Worm (Caenorhabditis elegans) whole organism, mixed stage, embryonic: ENCODE results near the gene nep-17.

Experiments used
- M03D4.4 ChIP-seq: sonication (generic microtip); optimal IDR thresholded peaks from 2 replicates; lab custom pipeline; 2017; ENCODE audit warnings: mild to moderate bottlenecking, missing genetic modification characterization, missing compliant biosample characterization
- bed-3 ChIP-seq: fragments of 200-800 bp; sonication (Bioruptor generic); optimal IDR thresholded peaks from 3 replicates; lab custom pipeline; 2018; ENCODE audit warnings: mild to moderate bottlenecking, missing genetic modification characterization, moderate library complexity, missing compliant biosample characterization
- blmp-1 ChIP-seq: fragments of 150-350 bp; optimal IDR thresholded peaks from 2 replicates; lab custom pipeline; 2014; ENCODE audit warnings: missing biosample characterization, missing genetic modification characterization
- ceh-43 ChIP-seq: fragments of 200-800 bp; sonication (Bioruptor generic); optimal IDR thresholded peaks from 2 replicates; lab custom pipeline; 2018; ENCODE audit warnings: mild to moderate bottlenecking, missing genetic modification characterization, moderate library complexity, missing compliant biosample characterization
- ceh-83 ChIP-seq: fragments of 200-800 bp; sonication (Bioruptor generic); optimal IDR thresholded peaks from 2 replicates; lab custom pipeline; 2018; ENCODE audit warnings: mild to moderate bottlenecking, missing genetic modification characterization, missing compliant biosample characterization
- ces-1 ChIP-seq: fragments of 150-350 bp; optimal IDR thresholded peaks from 2 replicates; lab custom pipeline; 2014; ENCODE audit warnings: missing biosample characterization, missing genetic modification reagents, missing genetic modification characterization
- cnd-1 ChIP-seq: fragments of 200-800 bp; sonication (Bioruptor generic); optimal IDR thresholded peaks from 2 replicates; lab custom pipeline; 2018; ENCODE audit warnings: mild to moderate bottlenecking, missing genetic modification characterization, missing compliant biosample characterization
- drap-1 ChIP-seq: fragments of 200-800 bp; sonication (Bioruptor generic); optimal IDR thresholded peaks from 3 replicates; lab custom pipeline; 2018; ENCODE audit warnings: mild to moderate bottlenecking, missing genetic modification characterization, missing compliant biosample characterization
- elt-1 ChIP-seq: sonication (generic microtip); optimal IDR thresholded peaks from 2 replicates; lab custom pipeline; 2017; ENCODE audit warnings: missing genetic modification characterization, mild to moderate bottlenecking, missing compliant biosample characterization, antibody characterized with exemption, moderate library complexity, borderline replicate concordance; ENCODE audit not compliant: insufficient read depth
- elt-3 ChIP-seq: fragments of 150-350 bp; optimal IDR thresholded peaks from 2 replicates; lab custom pipeline; 2014; ENCODE audit warnings: missing biosample characterization, missing genetic modification characterization
- flh-1 ChIP-seq: fragments of 200-800 bp; sonication (Bioruptor generic); optimal IDR thresholded peaks from 2 replicates; lab custom pipeline; 2018; ENCODE audit warnings: mild to moderate bottlenecking, missing genetic modification characterization, moderate library complexity, missing compliant biosample characterization
- ham-2 ChIP-seq: fragments of 200-800 bp; sonication (Bioruptor generic); optimal IDR thresholded peaks from 2 replicates; lab custom pipeline; 2018; ENCODE audit warnings: mild to moderate bottlenecking, missing genetic modification characterization, missing compliant biosample characterization
- hlh-1 ChIP-seq: fragments of 150-350 bp; optimal IDR thresholded peaks from 2 replicates; lab custom pipeline; 2014; ENCODE audit warnings: missing biosample characterization, missing genetic modification reagents, missing genetic modification characterization
- lin-13 ChIP-seq: fragments of 150-350 bp; optimal IDR thresholded peaks from 2 replicates; lab custom pipeline; 2014; ENCODE audit warnings: missing biosample characterization, missing genetic modification characterization
- lin-32 ChIP-seq: fragments of 200-800 bp; sonication (Bioruptor generic); optimal IDR thresholded peaks from 2 replicates; lab custom pipeline; 2018; ENCODE audit warnings: mild to moderate bottlenecking, missing genetic modification characterization, missing compliant biosample characterization
- lsy-2 ChIP-seq: fragments of 150-350 bp; optimal IDR thresholded peaks from 2 replicates; lab custom pipeline; 2014; ENCODE audit warnings: missing biosample characterization, missing genetic modification characterization
- mab-5 ChIP-seq: fragments of 150-350 bp; optimal IDR thresholded peaks from 2 replicates; lab custom pipeline; 2014; ENCODE audit warnings: missing biosample characterization, missing genetic modification characterization
- mep-1 ChIP-seq: fragments of 150-350 bp; optimal IDR thresholded peaks from 2 replicates; lab custom pipeline; 2017; ENCODE audit warnings: missing biosample characterization, missing genetic modification reagents, missing genetic modification characterization, inconsistent platforms
- mls-2 ChIP-seq: sonication (generic microtip); optimal IDR thresholded peaks from 2 replicates; lab custom pipeline; 2016; ENCODE audit warnings: mild to moderate bottlenecking, missing genetic modification characterization, moderate library complexity, missing compliant biosample characterization
- nhr-12 ChIP-seq: fragments of 150-350 bp; optimal IDR thresholded peaks from 2 replicates; lab custom pipeline; 2014; ENCODE audit warnings: missing biosample characterization, missing genetic modification characterization
- nhr-2 ChIP-seq: fragments of 150-350 bp; optimal IDR thresholded peaks from 2 replicates; lab custom pipeline; 2014; ENCODE audit warnings: missing biosample characterization, missing genetic modification characterization
- nhr-237 ChIP-seq: fragments of 150-350 bp; optimal IDR thresholded peaks from 2 replicates; lab custom pipeline; 2014; ENCODE audit warnings: missing biosample characterization, missing genetic modification characterization
- nhr-28 ChIP-seq: fragments of 150-350 bp; optimal IDR thresholded peaks from 2 replicates; lab custom pipeline; 2014; ENCODE audit warnings: missing biosample characterization, missing genetic modification characterization
- nhr-76 ChIP-seq: sonication (generic microtip); optimal IDR thresholded peaks from 2 replicates; lab custom pipeline; 2017; ENCODE audit warnings: missing biosample characterization, missing genetic modification characterization
- pha-4 ChIP-seq: fragments of 150-350 bp; optimal IDR thresholded peaks from 2 replicates; lab custom pipeline; 2018; ENCODE audit warnings: missing biosample characterization, missing genetic modification reagents, missing genetic modification characterization
- sem-2 ChIP-seq: fragments of 200-800 bp; sonication (Bioruptor generic); optimal IDR thresholded peaks from 2 replicates; lab custom pipeline; 2018; ENCODE audit warnings: mild to moderate bottlenecking, missing genetic modification characterization, missing compliant biosample characterization
- snpc-4 ChIP-seq: fragments of 150-350 bp; optimal IDR thresholded peaks from 2 replicates; lab custom pipeline; 2014; ENCODE audit warnings: missing biosample characterization, missing genetic modification characterization
- sptf-1 ChIP-seq: sonication (generic microtip); optimal IDR thresholded peaks from 2 replicates; lab custom pipeline; 2017; ENCODE audit warnings: mild to moderate bottlenecking, missing genetic modification characterization, moderate library complexity, missing compliant biosample characterization
- tbx-8 ChIP-seq: fragments of 200-800 bp; sonication (Bioruptor generic); optimal IDR thresholded peaks from 2 replicates; lab custom pipeline; 2018; ENCODE audit warnings: mild to moderate bottlenecking, missing genetic modification characterization, moderate library complexity, missing compliant biosample characterization
- unc-120 ChIP-seq: sonication (generic microtip); optimal IDR thresholded peaks from 2 replicates; lab custom pipeline; 2017; ENCODE audit warnings: missing genetic modification characterization, missing compliant biosample characterization; ENCODE audit not compliant: poor library complexity, severe bottlenecking
- unc-39 ChIP-seq: fragments of 150-350 bp; optimal IDR thresholded peaks from 2 replicates; lab custom pipeline; 2014; ENCODE audit warnings: missing biosample characterization, missing genetic modification characterization
- unc-62 ChIP-seq: fragments of 150-350 bp; optimal IDR thresholded peaks from 2 replicates; lab custom pipeline; 2014; ENCODE audit warnings: missing biosample characterization, missing genetic modification reagents, missing genetic modification characterization
- zip-8 ChIP-seq: fragments of 150-350 bp; optimal IDR thresholded peaks from 2 replicates; lab custom pipeline; 2014; ENCODE audit warnings: missing biosample characterization, missing genetic modification characterization
- ztf-11 ChIP-seq: fragments of 150-350 bp; optimal IDR thresholded peaks from 2 replicates; lab custom pipeline; 2014; ENCODE audit warnings: missing biosample characterization, missing genetic modification characterization

nep-17 gene

DNA sequence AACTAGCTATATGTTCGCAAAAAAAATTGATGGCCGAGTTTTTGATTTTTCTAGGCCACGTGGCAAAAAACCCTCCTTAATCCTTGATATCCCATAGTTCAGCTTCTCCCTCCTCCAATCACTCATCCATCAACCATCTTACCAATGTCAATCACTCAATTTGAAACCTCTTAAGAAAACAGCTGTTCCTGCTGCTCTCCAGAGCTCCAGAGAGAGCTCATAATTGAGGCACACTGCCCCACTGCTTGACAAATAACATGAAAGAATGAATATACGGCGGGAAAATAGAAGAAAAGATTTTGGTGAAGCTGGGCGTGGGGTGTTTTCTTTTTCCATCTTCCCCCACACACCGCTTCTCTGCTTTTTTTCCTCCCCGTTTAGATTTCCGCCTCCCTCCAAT lies 7.0 kb upstream of the nep-17 start:
- TF ChIP-seq hlh-1 (tag; lab: Kevin White, UChicago) (peak; percentile 91), ceh-83 (GFP tag; lab: Kevin White, UChicago) (no peak), lin-13 (tag; lab: Kevin White, UChicago) (no peak), ham-2 (no peak), nhr-12 (tag; lab: Kevin White, UChicago) (no peak), unc-120 (no peak), unc-62 (peak; percentile 99), drap-1 (no peak), lin-32 (no peak), flh-1 (GFP tag; lab: Kevin White, UChicago) (no peak), M03D4.4 (tag; lab: Kevin White, UChicago) (no peak), zip-8 (tag; lab: Kevin White, UChicago) (no peak), cnd-1 (tag; lab: Kevin White, UChicago) (no peak), snpc-4 (tag; lab: Kevin White, UChicago) (no peak), ces-1 (GFP tag; lab: Kevin White, UChicago) (no peak), nhr-2 (tag; lab: Kevin White, UChicago) (no peak), blmp-1 (no peak)
- TF ChIP-seq, all 35 proteins: peak for 2

DNA sequence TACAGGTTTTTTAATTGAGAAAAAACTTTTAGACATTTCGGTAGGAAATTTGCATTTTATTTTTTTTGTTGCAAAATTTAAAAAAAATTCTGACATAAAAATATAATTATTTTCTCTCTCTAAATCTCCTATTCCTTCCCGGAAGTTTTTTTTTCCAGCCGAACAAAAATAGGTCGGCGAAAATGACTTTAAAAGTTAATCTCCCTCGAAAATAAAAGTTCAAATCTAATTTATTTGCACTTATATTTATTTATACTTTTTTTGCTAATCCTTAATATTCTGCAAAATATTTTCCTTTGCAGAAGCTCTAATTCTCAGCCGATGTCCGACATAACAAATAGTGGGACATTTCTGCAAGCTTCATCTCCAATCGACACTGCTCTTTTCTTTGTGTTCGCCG lies 6.0 kb upstream of the nep-17 start, which contains the start of gene F45H10.5:
Gene F45H10.5 (plus strand): TSS at position 301 of the 400 bp plus-strand sequence.
- no peak for TF ChIP-seq unc-62

DNA sequence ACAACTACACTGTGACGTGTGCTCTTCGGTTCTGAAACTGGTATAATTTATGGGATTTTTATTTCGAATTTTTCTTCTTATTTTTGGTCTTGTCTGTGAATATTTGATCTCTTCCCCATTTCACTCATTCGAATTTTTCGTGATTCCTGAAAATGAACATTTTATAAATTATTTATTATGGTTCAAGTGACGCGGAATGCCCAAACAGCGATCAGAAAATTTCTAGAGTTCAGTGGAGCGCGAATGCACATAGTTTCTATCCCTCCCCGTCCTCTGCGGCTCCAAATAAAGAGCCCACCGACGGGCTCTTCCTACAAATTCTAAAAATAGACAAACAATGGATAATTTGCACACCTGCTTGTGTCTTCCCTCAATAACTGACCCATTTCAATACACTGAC lies 4.0 kb upstream of the nep-17 start, which contains the start of gene F54F11.1:
Gene F54F11.1 (plus strand): TSS at position 301 of the 400 bp plus-strand sequence.
- TF ChIP-seq mep-1 = no peak
- no peak for TF ChIP-seq unc-120
- TF ChIP-seq snpc-4 (tag; lab: Kevin White, UChicago) = no peak
- no peak for TF ChIP-seq ztf-11 (tag; lab: Kevin White, UChicago)
- TF ChIP-seq bed-3 = no peak
- no peak for TF ChIP-seq unc-39 (tag; lab: Kevin White, UChicago)
- TF ChIP-seq blmp-1 = no peak
- no peak for TF ChIP-seq tbx-8 (GFP tag; lab: Kevin White, UChicago)
- TF ChIP-seq sptf-1 (tag; lab: Kevin White, UChicago) = no peak
- TF ChIP-seq drap-1 = no peak
- no peak for TF ChIP-seq nhr-76
- no peak for TF ChIP-seq mab-5
- TF ChIP-seq nhr-28 (tag; lab: Kevin White, UChicago) = no peak
- TF ChIP-seq cnd-1 (tag; lab: Kevin White, UChicago) = no peak
- no peak for TF ChIP-seq unc-62
- TF ChIP-seq ceh-43 = no peak
- TF ChIP-seq ces-1 (GFP tag; lab: Kevin White, UChicago) = no peak
- TF ChIP-seq nhr-237 (tag; lab: Kevin White, UChicago) = no peak
- no peak for TF ChIP-seq lin-13 (tag; lab: Kevin White, UChicago)
- TF ChIP-seq flh-1 (GFP tag; lab: Kevin White, UChicago) = no peak

DNA sequence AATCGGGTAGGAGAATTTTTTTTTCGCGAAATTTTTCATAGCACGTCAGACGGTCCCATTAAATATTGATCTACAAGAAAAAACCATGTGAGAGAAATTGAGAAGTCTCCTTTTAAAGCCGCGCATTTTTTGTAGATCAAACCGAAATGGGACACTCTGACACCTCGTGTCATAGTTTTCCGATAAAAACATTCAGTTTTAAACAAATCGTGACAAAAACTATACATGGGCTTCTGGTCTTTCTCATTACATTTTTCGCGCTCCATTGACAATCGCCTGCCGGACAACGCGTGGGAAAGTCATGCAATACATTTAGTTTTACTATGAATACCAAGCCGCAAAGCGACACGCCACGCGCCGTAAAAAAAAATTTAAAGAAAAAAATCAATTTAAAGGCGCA lies 2.2 kb upstream of the nep-17 start:
- no peak for TF ChIP-seq mls-2 (tag; lab: Kevin White, UChicago)
- TF ChIP-seq hlh-1 (tag; lab: Kevin White, UChicago) = no peak
- TF ChIP-seq snpc-4 (tag; lab: Kevin White, UChicago) = no peak

DNA sequence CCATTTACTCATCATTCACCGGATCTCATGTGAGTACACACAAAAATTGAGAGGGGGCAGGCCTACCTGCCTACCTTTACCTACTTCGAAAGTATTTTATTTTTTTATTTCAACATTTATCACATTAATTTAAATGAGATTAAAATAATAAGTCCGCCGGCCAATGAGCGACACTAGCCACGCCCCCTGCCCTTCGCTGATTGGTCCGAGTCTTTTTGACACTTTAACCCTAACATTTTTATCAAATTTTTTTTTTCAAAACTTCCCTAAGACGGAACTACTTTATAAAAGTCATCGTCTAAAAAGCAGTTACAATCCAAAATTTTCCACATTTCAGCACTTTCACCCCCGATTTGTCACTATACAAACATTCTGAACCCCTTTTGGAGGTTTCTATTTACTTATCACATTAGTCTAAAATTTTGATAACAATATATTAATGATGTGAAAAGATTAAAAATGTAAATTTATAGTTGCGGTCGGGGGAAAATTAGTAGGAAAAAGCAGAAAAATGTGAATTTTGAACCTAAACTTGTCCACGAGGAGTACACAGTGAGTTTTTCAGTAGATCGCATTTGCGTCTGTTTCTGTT lies 1.5 kb upstream of the nep-17 start:
- TF ChIP-seq bed-3 (no peak), M03D4.4 (tag; lab: Kevin White, UChicago) (no peak), nhr-76 (no peak), flh-1 (GFP tag; lab: Kevin White, UChicago) (no peak), mab-5 (no peak), ceh-43 (no peak), elt-1 (tag; lab: Kevin White, UChicago) (no peak), ces-1 (GFP tag; lab: Kevin White, UChicago) (no peak), hlh-1 (tag; lab: Kevin White, UChicago) (no peak)

DNA sequence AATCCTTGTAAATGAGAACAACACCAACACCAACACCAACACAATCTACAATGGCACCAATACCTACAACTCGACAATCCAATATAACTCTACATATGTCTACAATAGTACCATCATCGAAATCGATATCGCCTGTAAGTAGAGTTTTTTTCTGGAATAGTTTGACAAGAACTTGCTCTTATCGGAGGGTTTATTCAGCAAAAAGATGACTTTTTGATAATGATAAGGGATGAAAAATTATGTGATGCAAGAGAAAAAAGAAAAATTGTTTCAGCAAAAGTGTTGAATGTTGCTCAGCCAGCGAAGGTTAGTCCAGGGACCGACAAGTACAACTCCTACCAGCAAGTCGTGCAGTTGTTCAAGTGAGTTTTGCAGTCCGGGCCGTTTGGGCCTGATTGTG lies 988 bp downstream of the nep-17 start:
- TF ChIP-seq mep-1 (no peak), nhr-12 (tag; lab: Kevin White, UChicago) (no peak), pha-4 (tag; lab: Kevin White, UChicago) (no peak), snpc-4 (tag; lab: Kevin White, UChicago) (no peak), bed-3 (no peak), lin-13 (tag; lab: Kevin White, UChicago) (no peak), unc-39 (tag; lab: Kevin White, UChicago) (no peak), sem-2 (GFP tag; lab: Kevin White, UChicago) (no peak), tbx-8 (GFP tag; lab: Kevin White, UChicago) (no peak), unc-120 (no peak), elt-3 (tag; lab: Kevin White, UChicago) (no peak), lsy-2 (no peak), ztf-11 (tag; lab: Kevin White, UChicago) (no peak)
